Worm (Caenorhabditis elegans): ENCODE measurements around the gene F38A5.8.
A peak's percentile ranks its signal among the peaks of the same experiment; 100 is the strongest.

ce11 chrIV:6556624-6557368, 42.8 kb upstream of the F38A5.8 start, which contains the start of gene try-3:
- TF ChIP-seq nhr-237 (tag; optimal IDR thresholded peaks at IDR 0.05) (no peak), nhr-77 (tag; optimal IDR thresholded peaks at IDR 0.05) (no peak), ztf-11 (tag; optimal IDR thresholded peaks at IDR 0.05) (no peak), mdl-1 (tag; optimal IDR thresholded peaks at IDR 0.05) (peak in 1 of 2 experiments; percentile 60), ama-1 (optimal IDR thresholded peaks at IDR 0.05) (no peak), elt-1 (tag; optimal IDR thresholded peaks at IDR 0.05) (no peak), snpc-4 (tag; optimal IDR thresholded peaks at IDR 0.05) (no peak), nhr-12 (tag; optimal IDR thresholded peaks at IDR 0.05) (no peak)
